Fruit fly (Drosophila melanogaster) whole organism, pupa: ENCODE results near the gene CG7156.

Source experiments
- CG10348 ChIP-seq: fragments of 200-800 bp; sonication (Bioruptor generic); IDR thresholded peaks from 2 replicates; pipeline ENCODE4 v1.3.6; 2022; ENCODE audit warnings: missing biosample characterization, missing genetic modification characterization
- CG12605 ChIP-seq: fragments of 200-800 bp; sonication (Bioruptor generic); IDR thresholded peaks from 2 replicates; pipeline ENCODE4 v1.3.6; 2022; ENCODE audit warnings: missing biosample characterization, missing genetic modification characterization
- CG13204 ChIP-seq: fragments of 200-800 bp; sonication (Bioruptor generic); optimal IDR thresholded peaks from 2 replicates; lab custom pipeline; 2018; ENCODE audit warnings: missing biosample characterization, mild to moderate bottlenecking, missing genetic modification characterization, moderate library complexity
- CG14655 ChIP-seq: fragments of 200-800 bp; sonication (Bioruptor generic); optimal IDR thresholded peaks from 3 replicates; lab custom pipeline; 2017; ENCODE audit warnings: mild to moderate bottlenecking, missing biosample characterization, missing genetic modification reagents, missing genetic modification characterization
- CG15710 ChIP-seq: fragments of 200-800 bp; sonication (Bioruptor generic); optimal IDR thresholded peaks from 2 replicates; lab custom pipeline; 2018; ENCODE audit warnings: missing biosample characterization, mild to moderate bottlenecking, missing genetic modification characterization, moderate library complexity
- CG17806 ChIP-seq: fragments of 200-800 bp; sonication (Bioruptor generic); optimal IDR thresholded peaks from 2 replicates; lab custom pipeline; 2018; ENCODE audit warnings: missing biosample characterization, mild to moderate bottlenecking, missing genetic modification characterization, moderate library complexity
- CG32121 ChIP-seq: fragments of 200-800 bp; sonication (Bioruptor generic); IDR thresholded peaks from 2 replicates; pipeline ENCODE4 v1.3.6; 2022; ENCODE audit warnings: missing biosample characterization, missing genetic modification characterization
- CG34367 ChIP-seq: fragments of 200-800 bp; sonication (Bioruptor generic); optimal IDR thresholded peaks from 2 replicates; lab custom pipeline; 2018; ENCODE audit warnings: missing biosample characterization, mild to moderate bottlenecking, missing genetic modification characterization
- CG4496 ChIP-seq: fragments of 200-800 bp; sonication (Bioruptor generic); IDR thresholded peaks from 3 replicates; pipeline ENCODE4 v1.3.6; 2022; ENCODE audit warnings: missing biosample characterization, missing genetic modification characterization
- CG8159 ChIP-seq: fragments of 200-800 bp; sonication (Bioruptor generic); optimal IDR thresholded peaks from 3 replicates; lab custom pipeline; 2018; ENCODE audit warnings: missing biosample characterization, mild to moderate bottlenecking, missing genetic modification characterization, moderate library complexity
- CG8301 ChIP-seq: fragments of 200-800 bp; sonication (Bioruptor generic); optimal IDR thresholded peaks from 2 replicates; lab custom pipeline; 2018; ENCODE audit warnings: missing biosample characterization, mild to moderate bottlenecking, missing genetic modification characterization
- CG9948 ChIP-seq: fragments of 200-800 bp; sonication (Bioruptor generic); optimal IDR thresholded peaks from 2 replicates; lab custom pipeline; 2018; ENCODE audit warnings: missing biosample characterization, mild to moderate bottlenecking, missing genetic modification characterization, moderate library complexity
- D1 ChIP-seq: fragments of 200-800 bp; sonication (Bioruptor generic); optimal IDR thresholded peaks from 2 replicates; lab custom pipeline; 2018; ENCODE audit warnings: missing biosample characterization, mild to moderate bottlenecking, missing genetic modification characterization, moderate library complexity
- EcR ChIP-seq: fragments of 200-800 bp; sonication (Bioruptor generic); optimal IDR thresholded peaks from 3 replicates; lab custom pipeline; 2019; ENCODE audit warnings: missing biosample characterization, missing genetic modification characterization, mild to moderate bottlenecking, moderate library complexity, missing genetic modification reagents
- Ets98B ChIP-seq: fragments of 200-800 bp; sonication (Bioruptor generic); IDR thresholded peaks from 2 replicates; pipeline ENCODE4 v1.3.6; 2022; ENCODE audit warnings: missing biosample characterization, missing genetic modification characterization
- Pif1A ChIP-seq: fragments of 200-800 bp; sonication (Bioruptor generic); optimal IDR thresholded peaks from 3 replicates; lab custom pipeline; 2016; ENCODE audit warnings: missing biosample characterization, missing genetic modification characterization
- Pif1B ChIP-seq: fragments of 200-800 bp; sonication (Bioruptor generic); optimal IDR thresholded peaks from 3 replicates; lab custom pipeline; 2016; ENCODE audit warnings: missing biosample characterization, missing genetic modification characterization
- Snoo ChIP-seq: fragments of 200-800 bp; sonication (Bioruptor generic); optimal IDR thresholded peaks from 3 replicates; lab custom pipeline; 2017; ENCODE audit warnings: missing biosample characterization, mild to moderate bottlenecking, missing genetic modification characterization, inconsistent platforms
- fd96Ca ChIP-seq: fragments of 200-800 bp; sonication (Bioruptor generic); IDR thresholded peaks from 3 replicates; pipeline ENCODE4 v1.3.6; 2022; ENCODE audit warnings: missing biosample characterization, missing genetic modification characterization
- gl ChIP-seq: fragments of 200-800 bp; sonication (Bioruptor generic); optimal IDR thresholded peaks from 2 replicates; lab custom pipeline; 2018; ENCODE audit warnings: missing biosample characterization, mild to moderate bottlenecking, missing genetic modification characterization
- rn ChIP-seq: fragments of 200-800 bp; sonication (Bioruptor generic); IDR thresholded peaks from 2 replicates; pipeline ENCODE4 v1.3.6; 2022; ENCODE audit warnings: missing biosample characterization, missing genetic modification characterization

CG7156 gene

dm6 chr3R:18267489-18267888 is 25.5 kb upstream of the CG7156 start, which contains the start of gene CG18599:
TSS of gene CG18599 (plus strand) at chr3R:18267789.
- TF ChIP-seq CG10348 (GFP tag; lab: Robert Waterston, UW), result no peak
- TF ChIP-seq CG4496 (GFP tag; lab: Robert Waterston, UW), result no peak
- TF ChIP-seq CG15710 (tag; lab: Kevin White, UChicago), result no peak
- no peak for TF ChIP-seq gl (tag; lab: Kevin White, UChicago)
- no peak for TF ChIP-seq CG14655 (GFP tag; lab: Kevin White, UChicago)
- no peak for TF ChIP-seq CG9948
- no peak for TF ChIP-seq CG17806 (tag; lab: Kevin White, UChicago)
- no peak for TF ChIP-seq CG34367 (tag; lab: Kevin White, UChicago)
- TF ChIP-seq CG8159 (tag; lab: Kevin White, UChicago), result no peak
- TF ChIP-seq D1 (tag; lab: Kevin White, UChicago), result no peak
- TF ChIP-seq CG32121 (GFP tag; lab: Robert Waterston, UW), result no peak
- no peak for TF ChIP-seq EcR (GFP tag; lab: Kevin White, UChicago)

dm6 chr3R:18266665-18267064 is 24.7 kb upstream of the CG7156 start:
- no peak for TF ChIP-seq CG4496 (GFP tag; lab: Robert Waterston, UW)
- no peak for TF ChIP-seq CG12605 (GFP tag; lab: Robert Waterston, UW)
- TF ChIP-seq fd96Ca, result no peak
- TF ChIP-seq gl (tag; lab: Kevin White, UChicago), result no peak
- no peak for TF ChIP-seq D1 (tag; lab: Kevin White, UChicago)
- no peak for TF ChIP-seq CG15710 (tag; lab: Kevin White, UChicago)
- TF ChIP-seq CG13204 (GFP tag; lab: Kevin White, UChicago), result no peak
- TF ChIP-seq rn (GFP tag; lab: Robert Waterston, UW), result no peak
- no peak for TF ChIP-seq CG34367 (tag; lab: Kevin White, UChicago)
- TF ChIP-seq CG8301 (tag; lab: Kevin White, UChicago), result no peak
- no peak for TF ChIP-seq Snoo (tag; lab: Kevin White, UChicago)
- no peak for TF ChIP-seq Pif1A (GFP tag; lab: Kevin White, UChicago)
- no peak for TF ChIP-seq CG8159 (tag; lab: Kevin White, UChicago)
- no peak for TF ChIP-seq CG14655 (GFP tag; lab: Kevin White, UChicago)
- TF ChIP-seq CG10348 (GFP tag; lab: Robert Waterston, UW), result no peak
- no peak for TF ChIP-seq CG17806 (tag; lab: Kevin White, UChicago)
- no peak for TF ChIP-seq CG32121 (GFP tag; lab: Robert Waterston, UW)
- TF ChIP-seq Pif1B (GFP tag; lab: Kevin White, UChicago), result no peak
- no peak for TF ChIP-seq Ets98B (GFP tag; lab: Robert Waterston, UW)

dm6 chr3R:18265275-18265674 is 23.3 kb upstream of the CG7156 start:
- TF ChIP-seq Snoo (tag; lab: Kevin White, UChicago), result no peak
- no peak for TF ChIP-seq CG13204 (GFP tag; lab: Kevin White, UChicago)
- no peak for TF ChIP-seq CG12605 (GFP tag; lab: Robert Waterston, UW)
- no peak for TF ChIP-seq Pif1B (GFP tag; lab: Kevin White, UChicago)
- no peak for TF ChIP-seq CG8159 (tag; lab: Kevin White, UChicago)
- TF ChIP-seq CG10348 (GFP tag; lab: Robert Waterston, UW), result no peak
- TF ChIP-seq, all 21 proteins: peak for 0

dm6 chr3R:18261602-18262001 is 19.6 kb upstream of the CG7156 start:
- no peak for TF ChIP-seq CG13204 (GFP tag; lab: Kevin White, UChicago)
- TF ChIP-seq CG9948, result no peak
- no peak for TF ChIP-seq Pif1A (GFP tag; lab: Kevin White, UChicago)
- no peak for TF ChIP-seq Ets98B (GFP tag; lab: Robert Waterston, UW)
- TF ChIP-seq Pif1B (GFP tag; lab: Kevin White, UChicago), result no peak
- no peak for TF ChIP-seq CG10348 (GFP tag; lab: Robert Waterston, UW)
- no peak for TF ChIP-seq CG8301 (tag; lab: Kevin White, UChicago)
- TF ChIP-seq, all 21 proteins: peak for 0

dm6 chr3R:18260016-18260415 is 18.1 kb upstream of the CG7156 start:
- TF ChIP-seq CG17806 (tag; lab: Kevin White, UChicago), result no peak

dm6 chr3R:18255281-18255680 is 13.3 kb upstream of the CG7156 start, which contains the start of the genes Ada2a, Polr2D, Tgs1 and moi:
TSS of gene Ada2a (minus strand) at chr3R:18255487.
TSS of gene Polr2D (minus strand) at chr3R:18255487.
TSS of gene Tgs1 (plus strand) at chr3R:18255530.
TSS of gene moi (plus strand) at chr3R:18255530.
- TF ChIP-seq Ets98B (GFP tag; lab: Robert Waterston, UW) (no peak), Snoo (tag; lab: Kevin White, UChicago) (no peak), Pif1A (GFP tag; lab: Kevin White, UChicago) (no peak), CG4496 (GFP tag; lab: Robert Waterston, UW) (no peak), CG14655 (GFP tag; lab: Kevin White, UChicago) (no peak), fd96Ca (no peak), CG32121 (GFP tag; lab: Robert Waterston, UW) (no peak), CG9948 (no peak), CG10348 (GFP tag; lab: Robert Waterston, UW) (no peak), CG17806 (tag; lab: Kevin White, UChicago) (no peak), rn (GFP tag; lab: Robert Waterston, UW) (no peak), CG13204 (GFP tag; lab: Kevin White, UChicago) (no peak), EcR (GFP tag; lab: Kevin White, UChicago) (no peak), D1 (tag; lab: Kevin White, UChicago) (no peak)
